Worm (Caenorhabditis elegans) whole organism, early embryonic: Measurements from ENCODE around the gene F16B4.7.

Experiments used
- F13C5.2 ChIP-seq: sonication (generic microtip); optimal IDR thresholded peaks from 2 replicates; lab custom pipeline; 2017; ENCODE audit warnings: mild to moderate bottlenecking, missing genetic modification characterization, inconsistent platforms, missing compliant biosample characterization
- ama-1 ChIP-seq: fragments of 150-350 bp; optimal IDR thresholded peaks from 2 replicates; lab custom pipeline; 2014
- ets-7 ChIP-seq: sonication (generic microtip); optimal IDR thresholded peaks from 2 replicates; lab custom pipeline; 2016; ENCODE audit warnings: missing genotype, missing genetic modification characterization, missing compliant biosample characterization
- pes-1 ChIP-seq: fragments of 200-800 bp; sonication (Bioruptor generic); IDR thresholded peaks from 2 replicates; pipeline ENCODE4 v1.3.6; 2022; ENCODE audit warnings: missing genetic modification reagents, missing genetic modification characterization, missing compliant biosample characterization
- scrt-1 ChIP-seq: fragments of 200-800 bp; sonication (Bioruptor generic); IDR thresholded peaks from 2 replicates; pipeline ENCODE4 v1.3.6; 2022; ENCODE audit warnings: missing genetic modification characterization, missing compliant biosample characterization
- tbx-37 ChIP-seq: fragments of 200-800 bp; sonication (Bioruptor generic); conservative IDR thresholded peaks from 2 replicates; pipeline ENCODE4 v1.3.6; 2022; ENCODE audit warnings: missing genetic modification reagents, missing genetic modification characterization, missing compliant biosample characterization

- TF ChIP-seq tbx-37 (GFP tag; lab: Robert Waterston, UW) (no peak), ama-1 (lab: Kevin White, UChicago) (no peak), ets-7 (tag; lab: Kevin White, UChicago) (no peak), scrt-1 (GFP tag; lab: Robert Waterston, UW) (no peak), pes-1 (GFP tag; lab: Robert Waterston, UW) (no peak), F13C5.2 (tag; lab: Kevin White, UChicago) (no peak)
Measured at ce11 chrV:1631148-1631547, 45.6 kb downstream of the F16B4.7 start, which contains the start of gene Y46H3D.8.
